Worm (Caenorhabditis elegans) whole organism, L1 larva: ENCODE data around the gene Y82E9BR.20.

Experiments
- aha-1 ChIP-seq: fragments of 150-350 bp; optimal IDR thresholded peaks from 2 replicates; lab custom pipeline; 2014; ENCODE audit warnings: missing biosample characterization, missing genetic modification characterization
- aly-2 ChIP-seq: fragments of 150-350 bp; optimal IDR thresholded peaks from 2 replicates; lab custom pipeline; 2014; ENCODE audit warnings: missing biosample characterization, missing genetic modification characterization
- ces-1 ChIP-seq: fragments of 150-350 bp; optimal IDR thresholded peaks from 2 replicates; lab custom pipeline; 2014; ENCODE audit warnings: missing biosample characterization, missing genetic modification reagents, missing genetic modification characterization
- efl-1 ChIP-seq, 4 experiments: fragments of 150-350 bp; optimal IDR thresholded peaks in 3 of 4; peaks in 1 of 4; 1 replicate in 1 of 4; 2 replicates in 3 of 4; lab custom pipeline; 2014; ENCODE audit warnings: missing biosample characterization in 2 of 4, missing genetic modification characterization in 2 of 4, missing genetic modification reagents in 2 of 4
- efl-3 ChIP-seq: fragments of 200-800 bp; sonication (Bioruptor generic); optimal IDR thresholded peaks from 2 replicates; lab custom pipeline; 2018; ENCODE audit warnings: mild to moderate bottlenecking, missing genetic modification characterization, missing compliant biosample characterization
- elt-2 ChIP-seq: sonication (generic microtip); optimal IDR thresholded peaks from 2 replicates; lab custom pipeline; 2016; ENCODE audit warnings: missing genetic modification characterization, mild to moderate bottlenecking, inconsistent platforms, missing compliant biosample characterization, missing genetic modification reagents
- elt-3 ChIP-seq, 6 experiments: fragments of 150-350 bp in 1 of 6; sonication (generic microtip); optimal IDR thresholded peaks; 2 replicates each; lab custom pipeline; 2017 to 2018; ENCODE audit warnings: missing biosample characterization in 6 of 6, missing genetic modification characterization in 6 of 6, inconsistent platforms in 1 of 6
- ets-5 ChIP-seq: fragments of 200-800 bp; sonication (Bioruptor generic); IDR thresholded peaks from 2 replicates; pipeline ENCODE4 v1.3.6; 2022; ENCODE audit warnings: missing genetic modification characterization, missing compliant biosample characterization
- fkh-10 ChIP-seq: sonication (generic microtip); optimal IDR thresholded peaks from 2 replicates; lab custom pipeline; 2017; ENCODE audit warnings: missing biosample characterization, missing genetic modification reagents, missing genetic modification characterization
- grh-1 ChIP-seq: fragments of 200-800 bp; sonication (Bioruptor generic); IDR thresholded peaks from 2 replicates; pipeline ENCODE4 v1.3.6; 2022; ENCODE audit warnings: missing genetic modification reagents, missing genetic modification characterization, missing compliant biosample characterization
- lin-35 ChIP-seq, 2 experiments: fragments of 150-350 bp; optimal IDR thresholded peaks; 2 replicates each; lab custom pipeline; 2014; ENCODE audit warnings: missing biosample characterization in 2 of 2, missing genetic modification characterization in 2 of 2, missing genetic modification reagents in 2 of 2
- mdl-1 ChIP-seq, 2 experiments: fragments of 150-350 bp; optimal IDR thresholded peaks; 2 replicates each; lab custom pipeline; 2014 to 2017; ENCODE audit warnings: missing biosample characterization in 2 of 2, missing genetic modification characterization in 2 of 2, inconsistent platforms in 1 of 2
- nhr-12 ChIP-seq: sonication (generic microtip); optimal IDR thresholded peaks from 2 replicates; lab custom pipeline; 2017; ENCODE audit warnings: missing biosample characterization, missing genetic modification characterization
- nhr-19 ChIP-seq: fragments of 200-800 bp; sonication (Bioruptor generic); conservative IDR thresholded peaks from 2 replicates; pipeline ENCODE4 v1.3.6; 2022; ENCODE audit warnings: missing genetic modification characterization, missing compliant biosample characterization
- nhr-237 ChIP-seq: fragments of 150-350 bp; optimal IDR thresholded peaks from 2 replicates; lab custom pipeline; 2014; ENCODE audit warnings: missing biosample characterization, missing genetic modification characterization
- nhr-28 ChIP-seq: fragments of 150-350 bp; optimal IDR thresholded peaks from 2 replicates; lab custom pipeline; 2014; ENCODE audit warnings: missing biosample characterization, missing genetic modification characterization
- nhr-47 ChIP-seq: sonication (generic microtip); optimal IDR thresholded peaks from 2 replicates; lab custom pipeline; 2016; ENCODE audit warnings: mild to moderate bottlenecking, missing genetic modification characterization, moderate library complexity, missing compliant biosample characterization
- nhr-71 ChIP-seq: sonication (generic microtip); optimal IDR thresholded peaks from 2 replicates; lab custom pipeline; 2016; ENCODE audit warnings: mild to moderate bottlenecking, missing genetic modification characterization, moderate library complexity, missing compliant biosample characterization
- nhr-84 ChIP-seq: sonication (generic microtip); optimal IDR thresholded peaks from 2 replicates; lab custom pipeline; 2017; ENCODE audit warnings: missing biosample characterization, missing genetic modification characterization
- nhr-85 ChIP-seq: sonication (generic microtip); peaks from one replicate; lab custom pipeline; 2016; ENCODE audit warnings: missing genetic modification characterization, inconsistent platforms, missing compliant biosample characterization
- nhr-90 ChIP-seq: sonication (generic microtip); optimal IDR thresholded peaks from 2 replicates; lab custom pipeline; 2016; ENCODE audit warnings: mild to moderate bottlenecking, missing genetic modification characterization, missing compliant biosample characterization; ENCODE audit not compliant: poor library complexity
- pag-3 ChIP-seq: sonication (generic microtip); optimal IDR thresholded peaks from 2 replicates; lab custom pipeline; 2017; ENCODE audit warnings: missing genetic modification characterization, mild to moderate bottlenecking, missing compliant biosample characterization, antibody characterized with exemption, borderline replicate concordance; ENCODE audit not compliant: insufficient read depth
- pqm-1 ChIP-seq: sonication (generic microtip); optimal IDR thresholded peaks from 3 replicates; lab custom pipeline; 2017; ENCODE audit warnings: missing biosample characterization, missing genetic modification characterization
- skn-1 ChIP-seq: fragments of 150-350 bp; optimal IDR thresholded peaks from 2 replicates; lab custom pipeline; 2014; ENCODE audit warnings: missing biosample characterization, missing genetic modification characterization
- snpc-4 ChIP-seq: fragments of 150-350 bp; optimal IDR thresholded peaks from 2 replicates; lab custom pipeline; 2014; ENCODE audit warnings: missing biosample characterization, missing genetic modification characterization
- snu-23 ChIP-seq: sonication (generic microtip); optimal IDR thresholded peaks from 2 replicates; lab custom pipeline; 2016; ENCODE audit warnings: missing genetic modification characterization, missing compliant biosample characterization
- sptf-1 ChIP-seq: fragments of 150-350 bp; optimal IDR thresholded peaks from 2 replicates; lab custom pipeline; 2014; ENCODE audit warnings: missing biosample characterization, missing genetic modification characterization
- sup-37 ChIP-seq: fragments of 200-800 bp; sonication (Bioruptor generic); optimal IDR thresholded peaks from 2 replicates; lab custom pipeline; 2018; ENCODE audit warnings: mild to moderate bottlenecking, missing genetic modification characterization, missing compliant biosample characterization
- tbx-2 ChIP-seq: sonication (generic microtip); optimal IDR thresholded peaks from 2 replicates; lab custom pipeline; 2016; ENCODE audit warnings: missing genetic modification characterization, missing compliant biosample characterization
- unc-130 ChIP-seq: fragments of 150-350 bp; optimal IDR thresholded peaks from 2 replicates; lab custom pipeline; 2017; ENCODE audit warnings: missing biosample characterization, missing genetic modification characterization, inconsistent platforms
- unc-30 ChIP-seq: sonication (generic microtip); optimal IDR thresholded peaks from 2 replicates; lab custom pipeline; 2017; ENCODE audit warnings: missing biosample characterization, missing genetic modification characterization
- unc-62 ChIP-seq: fragments of 150-350 bp; optimal IDR thresholded peaks from 2 replicates; lab custom pipeline; 2014; ENCODE audit warnings: missing biosample characterization, missing genetic modification reagents, missing genetic modification characterization
- unc-86 ChIP-seq: sonication (generic microtip); optimal IDR thresholded peaks from 2 replicates; lab custom pipeline; 2016; ENCODE audit warnings: missing genetic modification characterization, missing compliant biosample characterization
- unc-98 ChIP-seq: fragments of 200-800 bp; sonication (Bioruptor generic); IDR thresholded peaks from 2 replicates; pipeline ENCODE4 v1.3.6; 2022; ENCODE audit warnings: missing genetic modification characterization, missing compliant biosample characterization
- xbp-1 ChIP-seq: sonication (generic microtip); optimal IDR thresholded peaks from 2 replicates; lab custom pipeline; 2016; ENCODE audit warnings: missing genetic modification characterization, missing compliant biosample characterization
- zip-4 ChIP-seq: fragments of 200-800 bp; sonication (Bioruptor generic); optimal IDR thresholded peaks from 2 replicates; lab custom pipeline; 2018; ENCODE audit warnings: mild to moderate bottlenecking, missing genetic modification characterization, moderate library complexity, missing compliant biosample characterization
- ztf-11 ChIP-seq, 2 experiments: sonication (generic microtip); optimal IDR thresholded peaks; 2 replicates each; lab custom pipeline; 2016 to 2017; ENCODE audit warnings: missing genetic modification characterization in 2 of 2, missing biosample characterization in 1 of 2, missing compliant biosample characterization in 1 of 2
- ztf-4 ChIP-seq: fragments of 150-350 bp; optimal IDR thresholded peaks from 2 replicates; lab custom pipeline; 2014; ENCODE audit warnings: missing biosample characterization, missing genetic modification characterization

The Y82E9BR.20 gene

ce11 chrIII:1349313-1349712 lies 24.9 kb upstream of the Y82E9BR.20 start, which contains the start of gene fbxa-25:
Gene fbxa-25, minus strand, starts transcription at chrIII:1349450.
- TF ChIP-seq efl-1 (optimal IDR thresholded peaks at IDR 0.05; lab: Kevin White, UChicago) (no peak), efl-1 (GFP tag; optimal IDR thresholded peaks at IDR 0.05 in 1 of 2; lab: Kevin White, UChicago) (peak in 1 of 2 experiments; percentile 51), snu-23 (GFP tag; lab: Kevin White, UChicago) (no peak), elt-2 (tag; lab: Kevin White, UChicago) (peak; percentile 5), ces-1 (no peak), sptf-1 (tag; lab: Kevin White, UChicago) (no peak), nhr-47 (tag; lab: Kevin White, UChicago) (no peak), nhr-12 (tag; lab: Kevin White, UChicago) (no peak)
- TF ChIP-seq, all 84 proteins: peak for 2

ce11 chrIII:1350745-1351144 lies 23.5 kb upstream of the Y82E9BR.20 start, which contains the start of gene Y82E9BL.3:
Gene Y82E9BL.3, minus strand, starts transcription at chrIII:1350845.
- TF ChIP-seq xbp-1 (tag; lab: Kevin White, UChicago): no peak
- no peak for TF ChIP-seq efl-1 (optimal IDR thresholded peaks at IDR 0.05; lab: Kevin White, UChicago)
- TF ChIP-seq efl-1 (GFP tag; optimal IDR thresholded peaks at IDR 0.05 in 1 of 2; lab: Kevin White, UChicago): peak in 1 of 2 experiments; percentile 62

- TF ChIP-seq ets-5 (GFP tag; lab: Robert Waterston, UW): no peak
- TF ChIP-seq ztf-4: no peak
- TF ChIP-seq nhr-85: no peak
- no peak for TF ChIP-seq zip-4
- TF ChIP-seq grh-1: no peak
- no peak for TF ChIP-seq pag-3
- no peak for TF ChIP-seq nhr-237
- no peak for TF ChIP-seq tbx-2 (tag; lab: Kevin White, UChicago)
- TF ChIP-seq elt-3 (tag; optimal IDR thresholded peaks at IDR 0.05; lab: Kevin White, UChicago): no peak
- TF ChIP-seq skn-1 (tag; lab: Kevin White, UChicago): no peak
- TF ChIP-seq nhr-90 (tag; lab: Kevin White, UChicago): no peak
- no peak for TF ChIP-seq unc-86 (tag; lab: Kevin White, UChicago)
- no peak for TF ChIP-seq lin-35 (GFP tag; optimal IDR thresholded peaks at IDR 0.05; lab: Kevin White, UChicago)
- no peak for TF ChIP-seq aly-2 (tag; lab: Kevin White, UChicago)
- TF ChIP-seq nhr-84 (tag; lab: Kevin White, UChicago): no peak
- TF ChIP-seq unc-98 (GFP tag; lab: Robert Waterston, UW): no peak
- TF ChIP-seq sup-37: no peak
- no peak for TF ChIP-seq aha-1
- TF ChIP-seq, all 84 proteins: peak for 0
Measured at ce11 chrIII:1354523-1354922, 19.7 kb upstream of the Y82E9BR.20 start.

ce11 chrIII:1355320-1355719 lies 18.9 kb upstream of the Y82E9BR.20 start, which contains the start of gene Y82E9BL.1:
Gene Y82E9BL.1, minus strand, starts transcription at chrIII:1355420.
- no peak for TF ChIP-seq pqm-1 (tag; lab: Kevin White, UChicago)
- TF ChIP-seq pag-3: no peak
- TF ChIP-seq efl-3 (GFP tag; lab: Kevin White, UChicago): no peak
- no peak for TF ChIP-seq nhr-71 (tag; lab: Kevin White, UChicago)
- TF ChIP-seq nhr-28: no peak
- TF ChIP-seq snpc-4: no peak
- TF ChIP-seq fkh-10 (GFP tag; lab: Kevin White, UChicago): no peak
- TF ChIP-seq nhr-19 (GFP tag; lab: Robert Waterston, UW): no peak
- TF ChIP-seq tbx-2 (tag; lab: Kevin White, UChicago): no peak
- no peak for TF ChIP-seq unc-30 (tag; lab: Kevin White, UChicago)
- no peak for TF ChIP-seq efl-1 (optimal IDR thresholded peaks at IDR 0.05; lab: Kevin White, UChicago)
- no peak for TF ChIP-seq efl-1 (GFP tag; optimal IDR thresholded peaks at IDR 0.05 in 1 of 2; lab: Kevin White, UChicago)
- TF ChIP-seq xbp-1 (tag; lab: Kevin White, UChicago): no peak
- TF ChIP-seq ztf-11 (tag; optimal IDR thresholded peaks at IDR 0.05; lab: Kevin White, UChicago): no peak
- TF ChIP-seq aha-1: no peak
- no peak for TF ChIP-seq unc-62
- TF ChIP-seq unc-98 (GFP tag; lab: Robert Waterston, UW): no peak
- TF ChIP-seq mdl-1 (tag; optimal IDR thresholded peaks at IDR 0.05; lab: Kevin White, UChicago): no peak
- no peak for TF ChIP-seq unc-130 (tag; lab: Kevin White, UChicago)
- TF ChIP-seq, all 84 proteins: peak for 0
